Fruit fly (Drosophila melanogaster): ENCODE results near the gene Ype.
A peak's percentile ranks its signal among the peaks of the same experiment; 100 is the strongest.

Ype gene

DNA sequence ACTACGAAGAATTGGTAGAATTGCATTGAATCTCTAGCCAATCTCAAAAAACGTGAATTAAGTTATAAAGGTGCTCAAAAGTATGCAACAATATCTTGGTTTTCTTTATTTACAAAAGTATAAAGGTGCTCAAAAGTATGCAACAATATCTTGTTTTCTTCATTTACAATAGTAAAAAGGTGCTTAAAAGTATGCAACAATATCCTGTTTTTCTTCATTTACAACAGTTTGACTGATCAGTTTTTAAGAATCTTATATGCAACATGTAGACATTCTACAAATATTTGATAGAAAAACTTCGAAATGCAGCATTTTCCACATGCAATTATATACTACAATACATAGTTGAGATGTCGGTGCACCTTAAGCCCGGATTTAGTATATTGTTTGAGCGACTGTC, 40.2 kb downstream of the Ype start:
- no peak for TF ChIP-seq EcR (GFP tag; optimal IDR thresholded peaks at IDR 0.05)
- no peak for TF ChIP-seq Pif1B (GFP tag; optimal IDR thresholded peaks at IDR 0.05)
- TF ChIP-seq CG32121 (GFP tag; IDR thresholded peaks at IDR 0.05): no peak

- no peak for TF ChIP-seq EcR (GFP tag; optimal IDR thresholded peaks at IDR 0.05)
- peak; percentile 62 for TF ChIP-seq CG15710 (tag; optimal IDR thresholded peaks at IDR 0.05)
- TF ChIP-seq CG9948 (tag; optimal IDR thresholded peaks at IDR 0.05): peak; percentile 63
- TF ChIP-seq CG14655 (GFP tag; optimal IDR thresholded peaks at IDR 0.05): peak; percentile 61
- TF ChIP-seq CG8159 (tag; optimal IDR thresholded peaks at IDR 0.05): peak; percentile 72
- peak; percentile 62 for TF ChIP-seq CG17806 (tag; optimal IDR thresholded peaks at IDR 0.05)
- TF ChIP-seq CG32121 (GFP tag; IDR thresholded peaks at IDR 0.05): 0 out of 2 replicates have a peak, but pooled peaks have one; percentile 23
- TF ChIP-seq CG8301 (tag; optimal IDR thresholded peaks at IDR 0.05): peak; percentile 13
- no peak for TF ChIP-seq CG13204 (GFP tag; optimal IDR thresholded peaks at IDR 0.05)
- TF ChIP-seq CG34367 (tag; optimal IDR thresholded peaks at IDR 0.05): peak; percentile 24
Measured at dm6 chrX:13345327-13345726, 41.9 kb downstream of the Ype start.

DNA sequence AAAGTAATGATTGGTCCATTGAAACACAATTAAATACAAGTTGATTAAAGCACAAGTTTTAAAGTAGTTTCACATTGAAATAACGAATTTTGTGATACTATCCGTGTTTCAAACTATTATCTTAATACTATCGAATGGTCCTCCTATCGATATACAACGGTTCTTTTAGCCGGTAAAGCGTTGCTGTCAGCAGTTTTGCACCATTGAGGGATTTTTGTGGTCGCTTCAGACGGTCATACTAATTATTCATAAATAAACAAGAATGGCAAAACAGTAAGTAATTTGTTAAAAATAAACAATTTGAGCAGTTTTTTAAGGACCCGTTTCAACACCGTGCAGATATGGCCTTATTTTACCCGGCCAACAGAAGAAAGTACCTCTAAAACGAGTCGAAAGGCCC, 49.1 kb downstream of the Ype start, which contains the start of gene CG15747:
CG15747 (plus strand) TSS at position 206 of the 400 bp plus-strand sequence.
- TF ChIP-seq Ets98B (GFP tag; IDR thresholded peaks at IDR 0.05): no peak

DNA sequence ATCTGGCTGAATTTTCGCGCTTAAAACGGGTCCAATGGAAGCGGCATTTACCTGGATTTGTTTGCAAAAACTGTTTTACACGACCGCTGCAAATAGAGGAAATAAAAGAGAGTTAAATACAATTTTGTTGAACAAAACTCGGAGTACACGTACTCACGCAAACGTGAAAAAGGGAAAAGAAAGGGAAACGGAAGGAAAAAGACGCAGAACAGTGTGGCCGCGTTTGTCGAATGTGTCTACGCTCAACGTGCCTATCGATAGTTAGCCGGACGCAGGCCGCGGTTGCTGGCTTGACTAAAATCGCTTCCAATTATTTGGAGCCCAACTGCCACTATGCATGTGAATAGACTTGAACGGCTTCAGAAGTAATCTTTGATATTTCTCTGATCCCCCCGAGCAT, 49.8 kb downstream of the Ype start, which contains the start of gene RpS15Aa:
RpS15Aa (minus strand) TSS at position 252 of the 400 bp plus-strand sequence.
- TF ChIP-seq CG8301 (tag; optimal IDR thresholded peaks at IDR 0.05): no peak
- TF ChIP-seq gl (tag; optimal IDR thresholded peaks at IDR 0.05): peak; percentile 48
- TF ChIP-seq CG10348 (GFP tag; IDR thresholded peaks at IDR 0.05): no peak
- TF ChIP-seq CG32121 (GFP tag; IDR thresholded peaks at IDR 0.05): peak; percentile 36; the same call in 1 of the 2 replicates
- no peak for TF ChIP-seq CG17806 (tag; optimal IDR thresholded peaks at IDR 0.05)
- peak; percentile 4 for TF ChIP-seq Pif1B (GFP tag; optimal IDR thresholded peaks at IDR 0.05)
- TF ChIP-seq D1 (tag; optimal IDR thresholded peaks at IDR 0.05): no peak
- TF ChIP-seq CG4496 (GFP tag; IDR thresholded peaks at IDR 0.05): peak; percentile 77
- TF ChIP-seq CG12605 (GFP tag; IDR thresholded peaks at IDR 0.05): peak; percentile 66
- TF ChIP-seq CG8159 (tag; optimal IDR thresholded peaks at IDR 0.05): peak; percentile 6
- no peak for TF ChIP-seq EcR (GFP tag; optimal IDR thresholded peaks at IDR 0.05)
- peak; percentile 25 for TF ChIP-seq CG15710 (tag; optimal IDR thresholded peaks at IDR 0.05)
- TF ChIP-seq CG13204 (GFP tag; optimal IDR thresholded peaks at IDR 0.05): peak; percentile 57
- TF ChIP-seq Pif1A (GFP tag; optimal IDR thresholded peaks at IDR 0.05): no peak
- peak; percentile 20 for TF ChIP-seq CG14655 (GFP tag; optimal IDR thresholded peaks at IDR 0.05)
- 0 out of 2 replicates have a peak, but pooled peaks have one; percentile 17 for TF ChIP-seq rn (GFP tag; IDR thresholded peaks at IDR 0.05)
- TF ChIP-seq fd96Ca (GFP tag; IDR thresholded peaks at IDR 0.05): no peak
- TF ChIP-seq CG9948 (tag; optimal IDR thresholded peaks at IDR 0.05): no peak
- TF ChIP-seq CG34367 (tag; optimal IDR thresholded peaks at IDR 0.05): peak; percentile 58
- TF ChIP-seq Ets98B (GFP tag; IDR thresholded peaks at IDR 0.05): no peak
- TF ChIP-seq Snoo (tag; optimal IDR thresholded peaks at IDR 0.05): peak; percentile 81

All from whole organism, pupa.